Fruit fly (Drosophila melanogaster) whole organism, adult: ENCODE measurements around the gene z.

Experiments used
- CG11617 ChIP-seq: fragments of 200-800 bp; sonication (Bioruptor generic); optimal IDR thresholded peaks from 2 replicates; lab custom pipeline; 2017; ENCODE audit warnings: mild to moderate bottlenecking, missing biosample characterization, missing genetic modification reagents, missing genetic modification characterization
- CG12768 ChIP-seq: fragments of 200-800 bp; sonication (Bioruptor generic); optimal IDR thresholded peaks from 2 replicates; lab custom pipeline; 2017; ENCODE audit warnings: missing biosample characterization, missing genetic modification characterization, mild to moderate bottlenecking, moderate library complexity, missing genetic modification reagents
- CG14711 ChIP-seq: fragments of 200-800 bp; sonication (Bioruptor generic); optimal IDR thresholded peaks from 2 replicates; lab custom pipeline; 2018; ENCODE audit warnings: missing biosample characterization, mild to moderate bottlenecking, missing genetic modification characterization, moderate library complexity
- CG1620 ChIP-seq: fragments of 200-800 bp; sonication (Bioruptor generic); optimal IDR thresholded peaks from 2 replicates; lab custom pipeline; 2016; ENCODE audit warnings: missing biosample characterization, missing genetic modification characterization
- CG33017 ChIP-seq: fragments of 200-800 bp; sonication (Bioruptor generic); optimal IDR thresholded peaks from 2 replicates; lab custom pipeline; 2018; ENCODE audit warnings: missing biosample characterization, mild to moderate bottlenecking, missing genetic modification characterization, moderate library complexity
- CG5204 ChIP-seq: fragments of 200-800 bp; sonication (Bioruptor generic); optimal IDR thresholded peaks from 2 replicates; lab custom pipeline; 2016; ENCODE audit warnings: missing biosample characterization, missing genetic modification characterization
- CG7045 ChIP-seq: fragments of 200-800 bp; sonication (Bioruptor generic); optimal IDR thresholded peaks from 2 replicates; lab custom pipeline; 2017; ENCODE audit warnings: missing biosample characterization, mild to moderate bottlenecking, missing genetic modification characterization
- CG7101 ChIP-seq: fragments of 200-800 bp; sonication (Bioruptor generic); optimal IDR thresholded peaks from 2 replicates; lab custom pipeline; 2018; ENCODE audit warnings: missing biosample characterization, mild to moderate bottlenecking, missing genetic modification characterization, moderate library complexity
- Clk ChIP-seq: fragments of 200-800 bp; sonication (Bioruptor generic); optimal IDR thresholded peaks from 2 replicates; lab custom pipeline; 2017; ENCODE audit warnings: missing biosample characterization, missing genetic modification characterization
- Crg-1 ChIP-seq: fragments of 200-800 bp; sonication (Bioruptor generic); optimal IDR thresholded peaks from 2 replicates; lab custom pipeline; 2016; ENCODE audit warnings: missing biosample characterization, missing genetic modification characterization
- Hr96 ChIP-seq: fragments of 200-800 bp; sonication (Bioruptor generic); optimal IDR thresholded peaks from 2 replicates; lab custom pipeline; 2016; ENCODE audit warnings: missing biosample characterization, missing genetic modification characterization
- Mnt ChIP-seq: fragments of 200-800 bp; sonication (Bioruptor generic); optimal IDR thresholded peaks from 2 replicates; lab custom pipeline; 2016; ENCODE audit warnings: missing biosample characterization, mild to moderate bottlenecking, missing genetic modification characterization
- bab1 ChIP-seq: fragments of 200-800 bp; sonication (Bioruptor generic); optimal IDR thresholded peaks from 3 replicates; lab custom pipeline; 2019; ENCODE audit warnings: missing biosample characterization, mild to moderate bottlenecking, missing genetic modification characterization, moderate library complexity
- cic ChIP-seq: fragments of 200-800 bp; sonication (Bioruptor generic); optimal IDR thresholded peaks from 2 replicates; lab custom pipeline; 2017; ENCODE audit warnings: missing biosample characterization, mild to moderate bottlenecking, missing genetic modification characterization, moderate library complexity
- cnc ChIP-seq, 2 experiments: fragments of >200 bp; optimal IDR thresholded peaks; 2 replicates each; lab custom pipeline; 2017
- kay ChIP-seq: fragments of 200-800 bp; sonication (Bioruptor generic); peaks from one replicate; lab custom pipeline; 2016; ENCODE audit warnings: missing biosample characterization, missing genetic modification characterization, borderline replicate concordance
- ovo ChIP-seq: fragments of 200-800 bp; sonication (Bioruptor generic); optimal IDR thresholded peaks from 2 replicates; lab custom pipeline; 2016; ENCODE audit warnings: missing biosample characterization, missing genetic modification characterization
- pad ChIP-seq: fragments of 200-800 bp; sonication (Bioruptor generic); optimal IDR thresholded peaks from 3 replicates; lab custom pipeline; 2017; ENCODE audit warnings: missing biosample characterization, missing genetic modification characterization, mild to moderate bottlenecking, moderate library complexity, missing genetic modification reagents
- tj ChIP-seq: fragments of 200-800 bp; sonication (Bioruptor generic); optimal IDR thresholded peaks from 3 replicates; lab custom pipeline; 2017; ENCODE audit warnings: missing biosample characterization, mild to moderate bottlenecking, missing genetic modification characterization, moderate library complexity
- toe ChIP-seq: fragments of 200-800 bp; sonication (Bioruptor generic); optimal IDR thresholded peaks from 2 replicates; lab custom pipeline; 2016; ENCODE audit warnings: missing biosample characterization, missing genetic modification characterization

The z gene

dm6 chrX:2468576-2468975 lies 21.0 kb downstream of the z start:
- no peak for TF ChIP-seq Clk
- TF ChIP-seq Hr96 (GFP tag; lab: Kevin White, UChicago), result no peak
- no peak for TF ChIP-seq CG11617 (GFP tag; lab: Kevin White, UChicago)
- no peak for TF ChIP-seq pad (GFP tag; lab: Kevin White, UChicago)
- no peak for TF ChIP-seq Mnt (GFP tag; lab: Kevin White, UChicago)
- TF ChIP-seq CG5204 (GFP tag; lab: Kevin White, UChicago), result no peak
- TF ChIP-seq ovo (GFP tag; lab: Kevin White, UChicago), result no peak
- no peak for TF ChIP-seq CG1620 (GFP tag; lab: Kevin White, UChicago)
- TF ChIP-seq CG7045 (GFP tag; lab: Kevin White, UChicago), result no peak
- no peak for TF ChIP-seq CG12768
- TF ChIP-seq Crg-1 (GFP tag; lab: Kevin White, UChicago), result no peak
- TF ChIP-seq cic (GFP tag; lab: Kevin White, UChicago), result no peak
- TF ChIP-seq cnc (optimal IDR thresholded peaks at IDR 0.05; lab: Kevin White, UChicago), result no peak
- TF ChIP-seq CG33017, result no peak
- no peak for TF ChIP-seq kay (GFP tag; lab: Kevin White, UChicago)
- no peak for TF ChIP-seq bab1
- no peak for TF ChIP-seq tj (GFP tag; lab: Kevin White, UChicago)
- TF ChIP-seq toe (GFP tag; lab: Kevin White, UChicago), result no peak
- no peak for TF ChIP-seq CG14711 (tag; lab: Kevin White, UChicago)
- no peak for TF ChIP-seq CG7101 (tag; lab: Kevin White, UChicago)

dm6 chrX:2469843-2470442 lies 22.4 kb downstream of the z start, which contains the start of gene boi:
Gene boi (minus strand): TSS chrX:2470043.
- TF ChIP-seq CG7101 (tag; lab: Kevin White, UChicago), result no peak
- TF ChIP-seq CG1620 (GFP tag; lab: Kevin White, UChicago), result no peak
- TF ChIP-seq kay (GFP tag; lab: Kevin White, UChicago), result no peak
